Worm (Caenorhabditis elegans): ENCODE measurements around the gene gcy-8.
A peak's percentile ranks its signal among the peaks of the same experiment; 100 is the strongest.

DNA sequence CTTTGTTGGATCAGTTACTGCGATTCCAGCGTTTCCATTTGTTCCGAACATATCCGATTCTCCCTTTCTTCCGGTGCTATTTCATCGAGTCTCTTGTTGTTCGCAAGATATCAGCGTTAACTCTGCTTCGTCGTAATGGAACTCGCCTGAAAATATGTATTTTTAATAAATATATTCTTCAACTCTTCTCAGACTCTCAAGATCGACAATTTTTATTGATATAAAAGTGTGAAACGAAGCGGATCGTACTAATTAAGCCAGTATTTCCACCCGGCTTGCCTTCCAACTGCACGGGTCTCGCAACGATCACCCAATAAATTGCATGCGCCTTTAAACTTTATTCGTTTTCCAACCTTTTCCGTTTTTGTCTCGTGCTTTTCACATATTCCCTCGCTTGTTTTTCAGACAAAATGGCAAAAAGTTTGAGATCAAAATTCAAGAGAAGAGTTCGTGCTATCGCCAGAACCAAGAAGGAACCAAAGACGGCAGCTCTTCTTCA is 3.9 kb upstream of the gcy-8 start, which contains the start of the genes xpo-3 and C49H3.3:
- TF ChIP-seq aly-2 (tag; optimal IDR thresholded peaks at IDR 0.05) (no peak), lsy-2 (tag; optimal IDR thresholded peaks at IDR 0.05) (peak in 1 of 2 experiments; percentile 69), skn-1 (tag; optimal IDR thresholded peaks at IDR 0.05) (no peak), snpc-4 (tag; optimal IDR thresholded peaks at IDR 0.05) (no peak)

All from whole organism, L2 larva.